Worm (Caenorhabditis elegans): Measurements from ENCODE around the gene F11D5.7.

F11D5.7 gene

DNA sequence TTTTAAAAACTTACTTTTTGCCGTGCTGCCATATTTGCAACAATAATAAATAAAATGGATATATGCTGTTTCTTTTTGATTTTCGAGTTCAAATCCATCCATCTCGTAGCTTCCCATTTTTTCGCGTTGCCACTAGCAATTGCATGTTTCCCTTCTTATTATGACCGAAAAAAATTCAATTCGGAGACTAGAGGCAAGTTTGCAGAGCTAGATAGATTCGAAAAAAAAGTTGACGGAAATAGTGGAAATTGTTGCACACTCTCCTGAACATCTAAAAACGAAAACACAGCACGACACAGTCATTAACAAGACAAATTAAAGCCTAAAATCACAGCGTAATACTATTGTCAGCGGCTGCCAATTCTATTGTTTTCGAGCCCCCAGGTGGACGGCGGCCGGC, 22.0 kb downstream of the F11D5.7 start, which contains the start of gene F11D5.6:
Gene F11D5.6 (minus strand): TSS at position 101 of the 400 bp plus-strand sequence.
- no peak for TF ChIP-seq pha-2 (tag; optimal IDR thresholded peaks at IDR 0.05)
- no peak for TF ChIP-seq nhr-11 (tag; optimal IDR thresholded peaks at IDR 0.05)
- TF ChIP-seq pax-1 (tag; optimal IDR thresholded peaks at IDR 0.05) = no peak
- no peak for TF ChIP-seq ama-1 (optimal IDR thresholded peaks at IDR 0.05)
- no peak for TF ChIP-seq unc-42 (tag; optimal IDR thresholded peaks at IDR 0.05)
- no peak for TF ChIP-seq sox-4 (tag; optimal IDR thresholded peaks at IDR 0.05)
- no peak for TF ChIP-seq elt-2 (tag; optimal IDR thresholded peaks at IDR 0.05)

DNA sequence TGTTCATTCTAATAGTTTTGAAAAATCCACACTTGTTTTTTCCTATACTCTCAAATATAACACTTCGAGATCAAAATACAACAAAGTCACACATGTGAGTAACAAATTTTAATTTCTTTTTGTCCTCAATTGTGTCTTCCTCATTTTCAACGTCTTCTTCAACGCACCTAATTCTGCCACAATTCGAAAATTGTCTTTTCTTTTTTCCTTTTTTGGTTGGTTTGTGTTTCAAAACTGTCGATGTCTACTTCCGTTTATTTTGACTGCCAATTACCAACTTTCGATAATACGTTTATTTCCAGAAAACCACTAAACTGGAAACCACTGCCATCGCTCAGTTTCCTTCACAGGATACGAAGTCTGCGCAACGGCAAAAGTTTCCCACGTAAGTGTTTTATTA, 28.7 kb downstream of the F11D5.7 start, which contains the start of gene F11D5.1:
Gene F11D5.1 (plus strand): TSS at position 301 of the 400 bp plus-strand sequence.
- no peak for TF ChIP-seq ceh-31 (tag; optimal IDR thresholded peaks at IDR 0.05)

DNA sequence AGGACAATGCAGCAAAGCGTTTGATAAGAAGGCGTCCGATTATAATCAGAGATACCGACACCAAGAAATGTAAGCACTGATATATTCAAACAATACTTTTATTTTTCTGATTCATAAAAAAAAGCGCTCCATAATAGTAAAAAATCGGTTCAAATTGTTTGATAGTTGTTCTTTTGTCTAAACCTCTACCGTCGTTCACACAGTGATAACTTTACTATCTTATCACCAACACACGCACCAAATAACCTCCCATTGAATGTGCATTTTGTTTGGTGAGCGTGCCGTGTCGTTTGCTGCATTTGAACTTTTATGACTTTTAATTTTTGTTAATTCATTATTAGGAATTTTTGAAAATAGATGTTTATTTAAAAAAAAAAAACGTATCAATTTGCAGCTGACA, 29.9 kb downstream of the F11D5.7 start:
- no peak for TF ChIP-seq nhr-11 (tag; optimal IDR thresholded peaks at IDR 0.05)
- TF ChIP-seq elt-2 (tag; optimal IDR thresholded peaks at IDR 0.05) = peak; percentile 71
- TF ChIP-seq rnt-1 (tag; optimal IDR thresholded peaks at IDR 0.05) = no peak
- TF ChIP-seq ceh-14 (tag; optimal IDR thresholded peaks at IDR 0.05) = no peak
- TF ChIP-seq hlh-6 (tag; optimal IDR thresholded peaks at IDR 0.05) = no peak
- no peak for TF ChIP-seq sox-4 (tag; optimal IDR thresholded peaks at IDR 0.05)
- TF ChIP-seq ceh-9 (tag; optimal IDR thresholded peaks at IDR 0.05) = no peak
- TF ChIP-seq K09A11.1 (tag; optimal IDR thresholded peaks at IDR 0.05; ENCODE audit: insufficient read depth) = no peak

DNA sequence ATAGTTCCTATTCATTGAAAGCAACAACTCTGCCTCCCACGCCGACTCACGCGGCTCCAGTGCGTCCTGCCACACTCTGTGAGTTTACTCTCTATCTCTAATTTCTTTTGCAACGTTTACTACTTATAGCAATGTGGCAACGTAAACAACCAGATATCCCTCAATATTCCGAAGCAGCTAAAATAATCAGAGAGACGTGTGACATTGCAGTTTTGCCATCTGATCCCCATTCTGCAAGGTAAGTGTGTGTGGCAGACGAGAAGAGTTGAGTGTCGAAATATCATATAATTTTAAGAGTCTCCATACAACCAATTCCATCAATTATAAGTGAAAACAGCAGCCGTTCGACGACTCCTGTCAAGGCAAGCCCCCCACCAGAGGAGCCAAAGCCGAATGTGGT, 35.7 kb downstream of the F11D5.7 start:
- TF ChIP-seq K09A11.1 (tag; optimal IDR thresholded peaks at IDR 0.05; ENCODE audit: insufficient read depth) (no peak), nhr-11 (tag; optimal IDR thresholded peaks at IDR 0.05) (no peak), sox-4 (tag; optimal IDR thresholded peaks at IDR 0.05) (no peak), madf-2 (tag; optimal IDR thresholded peaks at IDR 0.05) (no peak), odd-2 (tag; optimal IDR thresholded peaks at IDR 0.05) (no peak), lim-6 (tag; optimal IDR thresholded peaks at IDR 0.05) (no peak), elt-4 (tag; optimal IDR thresholded peaks at IDR 0.05) (no peak), lin-11 (tag; optimal IDR thresholded peaks at IDR 0.05) (no peak), nhr-232 (tag; optimal IDR thresholded peaks at IDR 0.05) (no peak), unc-55 (GFP tag; optimal IDR thresholded peaks at IDR 0.05) (no peak)

DNA sequence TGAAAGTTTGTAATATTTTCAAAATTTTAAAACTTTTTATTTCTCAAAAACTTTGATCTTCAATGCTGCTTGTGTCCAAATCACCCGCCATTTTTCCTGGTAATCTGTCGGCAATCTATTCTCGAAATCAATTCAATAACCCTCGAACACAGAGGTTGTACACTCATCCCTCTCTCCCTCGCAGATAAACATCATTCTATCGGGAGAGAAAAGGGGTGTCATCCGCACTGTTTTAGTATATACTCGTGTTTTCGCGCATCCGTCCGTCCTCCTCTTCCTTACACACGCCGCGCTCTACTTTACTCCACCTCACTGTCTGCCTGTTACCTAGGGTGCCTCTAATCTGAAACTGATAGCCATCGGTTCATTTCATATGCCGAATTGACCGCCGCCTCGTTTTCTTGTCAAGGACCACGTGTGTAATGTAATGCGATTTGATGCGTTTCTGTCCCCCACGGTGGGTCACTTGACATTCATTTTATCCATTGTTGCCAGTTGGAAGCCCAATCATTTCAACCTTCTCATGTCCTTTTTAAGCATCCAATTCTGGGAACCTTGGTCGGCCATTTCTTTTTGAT, 39.5 kb downstream of the F11D5.7 start:
- TF ChIP-seq fkh-6 (tag; optimal IDR thresholded peaks at IDR 0.05) = peak; percentile 18
- TF ChIP-seq Y22D7AL.16 (tag; optimal IDR thresholded peaks at IDR 0.05) = no peak
- TF ChIP-seq ama-1 (optimal IDR thresholded peaks at IDR 0.05) = no peak
- no peak for TF ChIP-seq eyg-1 (tag; optimal IDR thresholded peaks at IDR 0.05)
- peak; percentile 14 for TF ChIP-seq hlh-6 (tag; optimal IDR thresholded peaks at IDR 0.05)
- TF ChIP-seq pag-3 (tag; optimal IDR thresholded peaks at IDR 0.05; ENCODE audit: borderline replicate concordance) = no peak
- TF ChIP-seq zip-5 (tag; optimal IDR thresholded peaks at IDR 0.05) = no peak
- no peak for TF ChIP-seq mec-3 (tag; optimal IDR thresholded peaks at IDR 0.05; ENCODE audit: borderline replicate concordance)
- peak; percentile 17 for TF ChIP-seq rnt-1 (tag; optimal IDR thresholded peaks at IDR 0.05)
- TF ChIP-seq nfya-1 (tag; optimal IDR thresholded peaks at IDR 0.05) = no peak
- no peak for TF ChIP-seq fkh-10 (GFP tag; optimal IDR thresholded peaks at IDR 0.05)
- TF ChIP-seq ceh-6 (GFP tag; optimal IDR thresholded peaks at IDR 0.05) = no peak
- TF ChIP-seq ceh-45 (GFP tag; IDR thresholded peaks at IDR 0.05) = no peak
- TF ChIP-seq sox-4 (tag; optimal IDR thresholded peaks at IDR 0.05) = no peak
- no peak for TF ChIP-seq odd-2 (tag; optimal IDR thresholded peaks at IDR 0.05)
- no peak for TF ChIP-seq ceh-48 (tag; optimal IDR thresholded peaks at IDR 0.05)
- TF ChIP-seq madf-2 (tag; optimal IDR thresholded peaks at IDR 0.05) = no peak
- TF ChIP-seq syd-9 (tag; optimal IDR thresholded peaks at IDR 0.05) = no peak
- no peak for TF ChIP-seq hlh-13 (GFP tag; optimal IDR thresholded peaks at IDR 0.05)
- no peak for TF ChIP-seq K02D7.2 (tag; optimal IDR thresholded peaks at IDR 0.05)
- no peak for TF ChIP-seq elt-2 (tag; optimal IDR thresholded peaks at IDR 0.05)
- no peak for TF ChIP-seq lin-11 (tag; optimal IDR thresholded peaks at IDR 0.05)
- TF ChIP-seq tbx-2 (tag; optimal IDR thresholded peaks at IDR 0.05) = peak; percentile 1
- TF ChIP-seq gmeb-2 (tag; optimal IDR thresholded peaks at IDR 0.05) = no peak
- TF ChIP-seq ceh-34 (tag; optimal IDR thresholded peaks at IDR 0.05) = no peak
- no peak for TF ChIP-seq ceh-19 (GFP tag; optimal IDR thresholded peaks at IDR 0.05)
- TF ChIP-seq ceh-18 (tag; optimal IDR thresholded peaks at IDR 0.05) = no peak
- TF ChIP-seq nhr-11 (tag; optimal IDR thresholded peaks at IDR 0.05) = no peak
- no peak for TF ChIP-seq pros-1 (tag; optimal IDR thresholded peaks at IDR 0.05)
- no peak for TF ChIP-seq C38D4.7 (GFP tag; optimal IDR thresholded peaks at IDR 0.05)
- no peak for TF ChIP-seq unc-86 (tag; optimal IDR thresholded peaks at IDR 0.05)
- TF ChIP-seq ztf-16 (tag; optimal IDR thresholded peaks at IDR 0.05) = no peak
